Worm (Caenorhabditis elegans): ENCODE results near the gene T06A10.2.

The T06A10.2 gene

ce11 chrIV:16924092-16924491, 28.7 kb downstream of the T06A10.2 start, which contains the start of gene nep-24:
Gene nep-24 (plus strand): TSS chrIV:16924392.
- TF ChIP-seq lin-40 (tag; optimal IDR thresholded peaks at IDR 0.05) (no peak), tbx-9 (tag; optimal IDR thresholded peaks at IDR 0.05; ENCODE audit: borderline replicate concordance) (no peak), rpc-1 (optimal IDR thresholded peaks at IDR 0.05) (no peak), rpc-1 (tag; optimal IDR thresholded peaks at IDR 0.05) (no peak), aptf-3 (GFP tag; IDR thresholded peaks at IDR 0.05) (no peak), pha-4 (tag; optimal IDR thresholded peaks at IDR 0.05) (no peak), rec-8 (tag; optimal IDR thresholded peaks at IDR 0.05) (no peak), hlh-12 (tag; optimal IDR thresholded peaks at IDR 0.05) (no peak), F37B4.10 (GFP tag; IDR thresholded peaks at IDR 0.05) (no peak), mes-4 (tag; optimal IDR thresholded peaks at IDR 0.05) (no peak), let-607 (tag; optimal IDR thresholded peaks at IDR 0.05) (no peak), ZK185.1 (tag; optimal IDR thresholded peaks at IDR 0.05; ENCODE audit: poor library complexity, severe bottlenecking) (no peak), ceh-91 (GFP tag; IDR thresholded peaks at IDR 0.05) (no peak)

- TF ChIP-seq athp-1 (tag; optimal IDR thresholded peaks at IDR 0.05) (no peak), Y67H2A.10 (GFP tag; conservative IDR thresholded peaks at IDR 0.05) (no peak), nhr-179 (tag; optimal IDR thresholded peaks at IDR 0.05) (no peak), pha-4 (tag; optimal IDR thresholded peaks at IDR 0.05) (no peak), madf-8 (GFP tag; conservative IDR thresholded peaks at IDR 0.05) (no peak), Y79H2A.3 (GFP tag; conservative IDR thresholded peaks at IDR 0.05) (no peak), bed-2 (GFP tag; IDR thresholded peaks at IDR 0.05) (0 out of 2 replicates have a peak, but pooled peaks have one; percentile 40), hsf-1 (GFP tag; IDR thresholded peaks at IDR 0.05) (0 out of 2 replicates have a peak, but pooled peaks have one; percentile 24), F57C9.4 (tag; optimal IDR thresholded peaks at IDR 0.05) (no peak), Y53G8AR.9 (GFP tag; conservative IDR thresholded peaks at IDR 0.05) (no peak), zim-3 (tag; optimal IDR thresholded peaks at IDR 0.05) (no peak), repo-1 (tag; optimal IDR thresholded peaks at IDR 0.05) (no peak), ztf-6 (GFP tag; IDR thresholded peaks at IDR 0.05) (no peak), ztf-25 (GFP tag; IDR thresholded peaks at IDR 0.05) (no peak), aptf-2 (GFP tag; conservative IDR thresholded peaks at IDR 0.05) (no peak), egrh-3 (GFP tag; IDR thresholded peaks at IDR 0.05) (peak; percentile 48; the same call in 1 of the 2 replicates), let-607 (tag; optimal IDR thresholded peaks at IDR 0.05) (no peak), ceh-40 (GFP tag; IDR thresholded peaks at IDR 0.05) (no peak), nfya-1 (tag; optimal IDR thresholded peaks at IDR 0.05; ENCODE audit: borderline replicate concordance, insufficient read depth) (no peak), snpc-4 (GFP tag; optimal IDR thresholded peaks at IDR 0.05) (no peak), snpc-4 (tag; optimal IDR thresholded peaks at IDR 0.05) (peak in 1 of 4 experiments; percentile 81), xnd-1 (tag; optimal IDR thresholded peaks at IDR 0.05) (no peak), D2030.7 (GFP tag; IDR thresholded peaks at IDR 0.05) (no peak), C06A6.2 (GFP tag; conservative IDR thresholded peaks at IDR 0.05) (no peak), snpc-1.1 (tag; optimal IDR thresholded peaks at IDR 0.05; ENCODE audit: insufficient read depth) (peak; percentile 47), somi-1 (GFP tag; optimal IDR thresholded peaks at IDR 0.05) (no peak), fkh-3 (tag; optimal IDR thresholded peaks at IDR 0.05) (no peak), ama-1 (optimal IDR thresholded peaks at IDR 0.05) (no peak), ama-1 (GFP tag; optimal IDR thresholded peaks at IDR 0.05) (no peak), sptf-2 (GFP tag; optimal IDR thresholded peaks at IDR 0.05) (no peak), zfh-2 (GFP tag; conservative IDR thresholded peaks at IDR 0.05) (peak; percentile 89), F37B4.10 (GFP tag; IDR thresholded peaks at IDR 0.05) (no peak), dox-1 (GFP tag; IDR thresholded peaks at IDR 0.05) (no peak), rcor-1 (GFP tag; IDR thresholded peaks at IDR 0.05) (no peak), mcd-1 (GFP tag; IDR thresholded peaks at IDR 0.05) (no peak)
Measured at ce11 chrIV:16925363-16925863, 30.0 kb downstream of the T06A10.2 start.
